Worm (Caenorhabditis elegans): ENCODE data around the gene Y16B4A.2.

ce11 chrX:14771682-14772081, at the start of gene Y16B4A.2:
- no peak for TF ChIP-seq lsy-2 (tag; optimal IDR thresholded peaks at IDR 0.05)
- no peak for TF ChIP-seq lin-13 (GFP tag; optimal IDR thresholded peaks at IDR 0.05)
- TF ChIP-seq skn-1 (tag; optimal IDR thresholded peaks at IDR 0.05): no peak
- no peak for TF ChIP-seq ztf-4 (tag; optimal IDR thresholded peaks at IDR 0.05)
- no peak for TF ChIP-seq nhr-6 (tag; optimal IDR thresholded peaks at IDR 0.05)
- TF ChIP-seq nhr-25 (tag; optimal IDR thresholded peaks at IDR 0.05): no peak
- TF ChIP-seq zag-1 (tag; optimal IDR thresholded peaks at IDR 0.05): no peak
- no peak for TF ChIP-seq unc-62 (GFP tag; optimal IDR thresholded peaks at IDR 0.05)
- TF ChIP-seq aly-2 (tag; optimal IDR thresholded peaks at IDR 0.05): no peak
